Fruit fly (Drosophila melanogaster) whole organism, prepupa: ENCODE data around the gene Calx.

Experiments used
- Ets21C ChIP-seq: fragments of 200-800 bp; sonication (Bioruptor generic); optimal IDR thresholded peaks from 3 replicates; lab custom pipeline; 2016; ENCODE audit warnings: missing biosample characterization, missing genetic modification characterization
- achi ChIP-seq: fragments of 200-800 bp; sonication (Bioruptor generic); optimal IDR thresholded peaks from 3 replicates; lab custom pipeline; 2016; ENCODE audit warnings: missing biosample characterization, missing genetic modification characterization
- dsx ChIP-seq: fragments of 200-800 bp; optimal IDR thresholded peaks from 3 replicates; lab custom pipeline; 2019; ENCODE audit warnings: missing biosample characterization, mild to moderate bottlenecking, missing genetic modification characterization, moderate library complexity; ENCODE audit not compliant: poor library complexity, severe bottlenecking

DNA sequence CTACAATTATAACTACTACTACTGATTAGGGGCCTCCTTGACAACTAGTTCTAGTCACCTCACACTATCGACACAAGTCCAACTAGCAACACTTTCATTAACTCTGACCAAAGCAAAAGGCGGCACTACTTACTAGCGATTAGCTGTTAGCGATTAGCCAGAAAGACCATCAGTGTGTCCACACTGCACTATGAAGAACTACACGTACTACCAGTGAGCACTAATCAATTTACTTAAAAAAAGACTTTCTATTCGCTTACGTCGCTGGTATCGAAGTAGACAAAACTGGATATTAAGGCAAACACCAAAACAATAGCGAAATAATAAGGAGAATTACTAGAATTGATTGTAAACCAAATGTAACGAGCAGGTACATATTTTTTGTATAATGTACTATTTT, 35.8 kb downstream of the Calx start:
- TF ChIP-seq dsx (GFP tag; lab: Kevin White, UChicago): no peak
- TF ChIP-seq Ets21C (GFP tag; lab: Kevin White, UChicago): no peak
- TF ChIP-seq achi (GFP tag; lab: Kevin White, UChicago): no peak
